Fruit fly (Drosophila melanogaster): ENCODE measurements around the gene CG10098.

CG10098 gene

dm6 chr3R:7150544-7151406 lies 26.4 kb downstream of the CG10098 start, which contains the start of the genes gfzf and Sas-4 (continued):
- TF ChIP-seq z (GFP tag; IDR thresholded peaks at IDR 0.05) (no peak), dmrt99B (tag; optimal IDR thresholded peaks at IDR 0.05) (no peak), CG10209 (GFP tag; optimal IDR thresholded peaks at IDR 0.05) (peak; percentile 66), Ptx1 (GFP tag; IDR thresholded peaks at IDR 0.05) (peak; percentile 73), Drgx (GFP tag; IDR thresholded peaks at IDR 0.05) (peak; percentile 53; the same call in 1 of the 2 replicates), CG3995 (GFP tag; optimal IDR thresholded peaks at IDR 0.05) (peak; percentile 39), CG6791 (GFP tag; IDR thresholded peaks at IDR 0.05; ENCODE audit: partially characterized antibody) (no peak), CG4854 (GFP tag; optimal IDR thresholded peaks at IDR 0.05) (no peak), CG10366 (GFP tag; IDR thresholded peaks at IDR 0.05) (peak; percentile 61), CG7271 (tag; optimal IDR thresholded peaks at IDR 0.05) (no peak), stc (GFP tag; IDR thresholded peaks at IDR 0.05) (no peak), grn (GFP tag; optimal IDR thresholded peaks at IDR 0.05) (no peak), CG3065 (GFP tag; optimal IDR thresholded peaks at IDR 0.05) (no peak), sens (GFP tag) (peak; percentile 91), CG4707 (GFP tag; optimal IDR thresholded peaks at IDR 0.05) (no peak), nau (GFP tag; optimal IDR thresholded peaks at IDR 0.05) (no peak), Oli (tag; optimal IDR thresholded peaks at IDR 0.05) (peak; percentile 47), CG7786 (GFP tag; optimal IDR thresholded peaks at IDR 0.05) (no peak), CG9609 (GFP tag; optimal IDR thresholded peaks at IDR 0.05) (peak; percentile 23), CG4617 (GFP tag; optimal IDR thresholded peaks at IDR 0.05; ENCODE audit: borderline replicate concordance) (peak; percentile 81), CG4424 (GFP tag; optimal IDR thresholded peaks at IDR 0.05) (peak; percentile 68), Atf-2 (GFP tag; optimal IDR thresholded peaks at IDR 0.05) (no peak), CG18619 (GFP tag; optimal IDR thresholded peaks at IDR 0.05) (peak; percentile 56), nmo (GFP tag; optimal IDR thresholded peaks at IDR 0.05) (peak; percentile 76), dimm (GFP tag; IDR thresholded peaks at IDR 0.05) (no peak), CG10147 (GFP tag; optimal IDR thresholded peaks at IDR 0.05) (no peak), CG12104 (GFP tag; optimal IDR thresholded peaks at IDR 0.05) (peak; percentile 12), CG16863 (GFP tag; optimal IDR thresholded peaks at IDR 0.05) (peak; percentile 8), sima (GFP tag; optimal IDR thresholded peaks at IDR 0.05) (no peak), CG14965 (GFP tag; optimal IDR thresholded peaks at IDR 0.05; ENCODE audit: borderline replicate concordance) (no peak), Nf-YC (tag; optimal IDR thresholded peaks at IDR 0.05) (peak; percentile 34), bcd (GFP tag; optimal IDR thresholded peaks at IDR 0.05) (peak; percentile 69), cato (GFP tag; optimal IDR thresholded peaks at IDR 0.05; ENCODE audit: borderline replicate concordance) (peak; percentile 56), ro (GFP tag; IDR thresholded peaks at IDR 0.05) (no peak), CG10431 (GFP tag; optimal IDR thresholded peaks at IDR 0.05) (no peak), Dip2 (GFP tag; IDR thresholded peaks at IDR 0.05) (0 out of 2 replicates have a peak, but pooled peaks have one; percentile 17), CG3847 (GFP tag; IDR thresholded peaks at IDR 0.05) (peak; percentile 80), CG1603 (tag; optimal IDR thresholded peaks at IDR 0.05) (no peak), CG17385 (GFP tag; optimal IDR thresholded peaks at IDR 0.05) (peak; percentile 46), NC2β (GFP tag; optimal IDR thresholded peaks at IDR 0.05) (no peak), Ssrp (tag; optimal IDR thresholded peaks at IDR 0.05) (peak; percentile 69), Hmx (GFP tag; optimal IDR thresholded peaks at IDR 0.05) (no peak), abd-A (tag; optimal IDR thresholded peaks at IDR 0.05) (no peak), toy (GFP tag; IDR thresholded peaks at IDR 0.05) (no peak), h (optimal IDR thresholded peaks at IDR 0.05) (no peak), CG10565 (GFP tag; optimal IDR thresholded peaks at IDR 0.05) (no peak), ewg (GFP tag; optimal IDR thresholded peaks at IDR 0.05) (peak; percentile 40), Sin3A (optimal IDR thresholded peaks at IDR 0.05) (peak; percentile 84), Lpt (GFP tag; optimal IDR thresholded peaks at IDR 0.05) (no peak), CG6683 (GFP tag; optimal IDR thresholded peaks at IDR 0.05) (no peak)
